Fruit fly (Drosophila melanogaster) whole organism, adult: ENCODE data around the gene CG6503.
A peak's percentile ranks its signal among the peaks of the same experiment; 100 is the strongest.

Experiments
- CG11617 ChIP-seq: fragments of 200-800 bp; sonication (Bioruptor generic); optimal IDR thresholded peaks from 2 replicates; lab custom pipeline; 2017; ENCODE audit warnings: mild to moderate bottlenecking, missing biosample characterization, missing genetic modification reagents, missing genetic modification characterization
- CG12768 ChIP-seq: fragments of 200-800 bp; sonication (Bioruptor generic); optimal IDR thresholded peaks from 2 replicates; lab custom pipeline; 2017; ENCODE audit warnings: missing biosample characterization, missing genetic modification characterization, mild to moderate bottlenecking, moderate library complexity, missing genetic modification reagents
- CG14711 ChIP-seq: fragments of 200-800 bp; sonication (Bioruptor generic); optimal IDR thresholded peaks from 2 replicates; lab custom pipeline; 2018; ENCODE audit warnings: missing biosample characterization, mild to moderate bottlenecking, missing genetic modification characterization, moderate library complexity
- CG33017 ChIP-seq: fragments of 200-800 bp; sonication (Bioruptor generic); optimal IDR thresholded peaks from 2 replicates; lab custom pipeline; 2018; ENCODE audit warnings: missing biosample characterization, mild to moderate bottlenecking, missing genetic modification characterization, moderate library complexity
- CG5204 ChIP-seq: fragments of 200-800 bp; sonication (Bioruptor generic); optimal IDR thresholded peaks from 2 replicates; lab custom pipeline; 2016; ENCODE audit warnings: missing biosample characterization, missing genetic modification characterization
- CG7101 ChIP-seq: fragments of 200-800 bp; sonication (Bioruptor generic); optimal IDR thresholded peaks from 2 replicates; lab custom pipeline; 2018; ENCODE audit warnings: missing biosample characterization, mild to moderate bottlenecking, missing genetic modification characterization, moderate library complexity
- Clk ChIP-seq: fragments of 200-800 bp; sonication (Bioruptor generic); optimal IDR thresholded peaks from 2 replicates; lab custom pipeline; 2017; ENCODE audit warnings: missing biosample characterization, missing genetic modification characterization
- Hr96 ChIP-seq: fragments of 200-800 bp; sonication (Bioruptor generic); optimal IDR thresholded peaks from 2 replicates; lab custom pipeline; 2016; ENCODE audit warnings: missing biosample characterization, missing genetic modification characterization
- Mnt ChIP-seq: fragments of 200-800 bp; sonication (Bioruptor generic); optimal IDR thresholded peaks from 2 replicates; lab custom pipeline; 2016; ENCODE audit warnings: missing biosample characterization, mild to moderate bottlenecking, missing genetic modification characterization
- cic ChIP-seq: fragments of 200-800 bp; sonication (Bioruptor generic); optimal IDR thresholded peaks from 2 replicates; lab custom pipeline; 2017; ENCODE audit warnings: missing biosample characterization, mild to moderate bottlenecking, missing genetic modification characterization, moderate library complexity
- cnc ChIP-seq, 2 experiments: fragments of >200 bp; optimal IDR thresholded peaks; 2 replicates each; lab custom pipeline; 2017
- kay ChIP-seq: fragments of 200-800 bp; sonication (Bioruptor generic); peaks from one replicate; lab custom pipeline; 2016; ENCODE audit warnings: missing biosample characterization, missing genetic modification characterization, borderline replicate concordance
- ovo ChIP-seq: fragments of 200-800 bp; sonication (Bioruptor generic); optimal IDR thresholded peaks from 2 replicates; lab custom pipeline; 2016; ENCODE audit warnings: missing biosample characterization, missing genetic modification characterization

DNA sequence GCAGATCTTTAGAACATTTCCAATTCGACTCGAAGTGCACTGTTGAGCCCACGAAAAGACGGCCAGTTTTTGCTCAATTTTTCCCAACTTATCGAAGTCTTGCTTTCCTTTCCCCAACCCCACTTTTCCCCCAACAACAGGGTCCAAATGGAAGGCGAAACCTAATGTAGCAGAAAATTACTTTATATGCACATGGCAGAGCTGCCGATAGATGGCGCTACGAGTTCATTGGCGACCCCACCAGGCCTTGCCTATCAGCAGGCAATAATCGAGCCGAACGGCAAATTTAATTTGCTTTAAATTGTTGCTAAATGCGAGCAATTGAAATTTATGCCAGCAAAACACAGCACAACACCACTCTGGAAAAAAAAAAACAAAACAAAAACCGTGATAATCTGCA is 7.6 kb upstream of the CG6503 start:
- TF ChIP-seq CG33017 (tag; lab: Kevin White, UChicago) (no peak), kay (GFP tag; lab: Kevin White, UChicago) (peak; percentile 37), Mnt (no peak), CG5204 (GFP tag; lab: Kevin White, UChicago) (no peak), CG11617 (GFP tag; lab: Kevin White, UChicago) (no peak), CG12768 (no peak), cnc (optimal IDR thresholded peaks at IDR 0.05; lab: Kevin White, UChicago) (no peak), cic (GFP tag; lab: Kevin White, UChicago) (no peak), Hr96 (GFP tag; lab: Kevin White, UChicago) (no peak), CG14711 (tag; lab: Kevin White, UChicago) (no peak), CG7101 (tag; lab: Kevin White, UChicago) (no peak), ovo (GFP tag; lab: Kevin White, UChicago) (no peak), Clk (GFP tag; lab: Kevin White, UChicago) (no peak)
